Worm (Caenorhabditis elegans): ENCODE results near the gene T25G12.3.

Gene T25G12.3

ce11 chrX:17230108-17230507 lies 1.3 kb upstream of the T25G12.3 start, which contains the start of gene T25G12.6:
T25G12.6 (minus strand) TSS chrX:17230208.
- TF ChIP-seq ama-1 (optimal IDR thresholded peaks at IDR 0.05) = no peak
- no peak for TF ChIP-seq ets-7 (tag; optimal IDR thresholded peaks at IDR 0.05)
- no peak for TF ChIP-seq tbx-11 (GFP tag; IDR thresholded peaks at IDR 0.05)
- no peak for TF ChIP-seq hnd-1 (tag; optimal IDR thresholded peaks at IDR 0.05)
- no peak for TF ChIP-seq tra-4 (tag; optimal IDR thresholded peaks at IDR 0.05)
- no peak for TF ChIP-seq F13C5.2 (tag; optimal IDR thresholded peaks at IDR 0.05)
- no peak for TF ChIP-seq pes-1 (GFP tag; IDR thresholded peaks at IDR 0.05)
- TF ChIP-seq B0310.2 (tag; optimal IDR thresholded peaks at IDR 0.05) = no peak
- TF ChIP-seq flt-1 (GFP tag; IDR thresholded peaks at IDR 0.05) = no peak
- no peak for TF ChIP-seq ceh-13 (GFP tag; optimal IDR thresholded peaks at IDR 0.05)
- TF ChIP-seq hmg-4 (GFP tag; optimal IDR thresholded peaks at IDR 0.05) = no peak
- TF ChIP-seq aly-1 (tag; optimal IDR thresholded peaks at IDR 0.05) = no peak
- TF ChIP-seq tbx-37 (GFP tag; conservative IDR thresholded peaks at IDR 0.05) = no peak
- no peak for TF ChIP-seq sea-1 (GFP tag; conservative IDR thresholded peaks at IDR 0.05)
- no peak for TF ChIP-seq hmbx-1 (tag; optimal IDR thresholded peaks at IDR 0.05)
- no peak for TF ChIP-seq scrt-1 (GFP tag; IDR thresholded peaks at IDR 0.05)

DNA sequence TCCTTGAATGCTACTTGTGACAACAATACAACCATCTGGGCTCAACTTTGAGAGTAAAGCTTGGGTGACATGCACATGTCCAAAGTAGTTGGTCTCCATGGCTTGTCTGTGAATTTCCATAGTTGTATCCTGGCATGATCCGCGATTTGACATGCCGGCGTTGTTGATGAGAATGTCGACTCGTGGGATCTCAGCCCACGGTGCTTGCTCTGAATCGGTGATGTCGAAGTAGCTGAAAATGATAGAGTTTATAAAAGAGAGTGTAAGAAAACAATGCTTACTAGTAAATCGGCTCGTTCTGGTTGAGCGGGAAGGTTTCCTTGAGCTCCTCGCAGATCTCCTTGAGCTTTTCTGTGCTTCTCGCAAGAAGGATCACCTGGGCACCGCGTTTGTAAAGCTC lies 3.5 kb downstream of the T25G12.3 start:
- TF ChIP-seq hmbx-1 (tag; optimal IDR thresholded peaks at IDR 0.05) (no peak), tbx-11 (GFP tag; IDR thresholded peaks at IDR 0.05) (no peak), ets-7 (tag; optimal IDR thresholded peaks at IDR 0.05) (no peak)

ce11 chrX:17235749-17236561 lies 4.5 kb downstream of the T25G12.3 start, which contains the start of gene dhs-30:
dhs-30 (minus strand) TSS chrX:17235838.
- no peak for TF ChIP-seq hmg-4 (GFP tag; optimal IDR thresholded peaks at IDR 0.05)
- no peak for TF ChIP-seq ama-1 (optimal IDR thresholded peaks at IDR 0.05)
- no peak for TF ChIP-seq hmbx-1 (tag; optimal IDR thresholded peaks at IDR 0.05)
- no peak for TF ChIP-seq ceh-13 (GFP tag; optimal IDR thresholded peaks at IDR 0.05)
- TF ChIP-seq aly-1 (tag; optimal IDR thresholded peaks at IDR 0.05) = no peak
- no peak for TF ChIP-seq sea-1 (GFP tag; conservative IDR thresholded peaks at IDR 0.05)
- TF ChIP-seq hnd-1 (tag; optimal IDR thresholded peaks at IDR 0.05) = no peak
- TF ChIP-seq tbx-11 (GFP tag; IDR thresholded peaks at IDR 0.05) = no peak
- TF ChIP-seq flt-1 (GFP tag; IDR thresholded peaks at IDR 0.05) = no peak
- no peak for TF ChIP-seq ceh-36 (tag; optimal IDR thresholded peaks at IDR 0.05)
- no peak for TF ChIP-seq scrt-1 (GFP tag; IDR thresholded peaks at IDR 0.05)
- TF ChIP-seq tra-4 (tag; optimal IDR thresholded peaks at IDR 0.05) = no peak
- no peak for TF ChIP-seq F13C5.2 (tag; optimal IDR thresholded peaks at IDR 0.05)
- TF ChIP-seq tbx-37 (GFP tag; conservative IDR thresholded peaks at IDR 0.05) = no peak
- no peak for TF ChIP-seq ets-7 (tag; optimal IDR thresholded peaks at IDR 0.05)
- TF ChIP-seq pes-1 (GFP tag; IDR thresholded peaks at IDR 0.05) = no peak
- no peak for TF ChIP-seq B0310.2 (tag; optimal IDR thresholded peaks at IDR 0.05)

ce11 chrX:17237439-17237838 lies 6.0 kb downstream of the T25G12.3 start, which contains the start of gene T25G12.11:
T25G12.11 (minus strand) TSS chrX:17237539.
- TF ChIP-seq B0310.2 (tag; optimal IDR thresholded peaks at IDR 0.05) (no peak), pes-1 (GFP tag; IDR thresholded peaks at IDR 0.05) (no peak)

DNA sequence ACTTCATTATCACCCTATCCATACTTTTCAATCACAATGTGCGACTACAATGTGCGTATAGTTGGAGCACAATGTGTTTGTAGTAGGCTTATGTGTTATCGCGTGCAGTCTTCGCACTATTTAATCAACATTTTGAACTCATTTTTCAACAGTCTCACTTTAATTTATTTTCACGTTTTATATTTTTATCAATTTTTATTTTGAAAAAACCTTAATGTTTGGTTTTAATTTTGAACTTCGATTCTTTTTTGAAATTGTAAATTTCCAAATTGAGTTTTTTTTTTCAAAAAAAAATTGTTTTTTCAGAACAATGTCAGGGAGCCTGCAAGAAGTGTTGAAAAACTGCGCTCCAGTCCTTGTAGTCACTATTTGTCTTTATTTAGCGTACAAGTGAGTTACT lies 11.6 kb downstream of the T25G12.3 start, which contains the start of gene T25G12.13:
Gene T25G12.13, plus strand, starts transcription at position 301 of the 400 bp plus-strand sequence.
- TF ChIP-seq hmbx-1 (tag; optimal IDR thresholded peaks at IDR 0.05) = no peak
- TF ChIP-seq B0310.2 (tag; optimal IDR thresholded peaks at IDR 0.05) = no peak
- TF ChIP-seq flt-1 (GFP tag; IDR thresholded peaks at IDR 0.05) = no peak
- TF ChIP-seq ets-7 (tag; optimal IDR thresholded peaks at IDR 0.05) = no peak

DNA sequence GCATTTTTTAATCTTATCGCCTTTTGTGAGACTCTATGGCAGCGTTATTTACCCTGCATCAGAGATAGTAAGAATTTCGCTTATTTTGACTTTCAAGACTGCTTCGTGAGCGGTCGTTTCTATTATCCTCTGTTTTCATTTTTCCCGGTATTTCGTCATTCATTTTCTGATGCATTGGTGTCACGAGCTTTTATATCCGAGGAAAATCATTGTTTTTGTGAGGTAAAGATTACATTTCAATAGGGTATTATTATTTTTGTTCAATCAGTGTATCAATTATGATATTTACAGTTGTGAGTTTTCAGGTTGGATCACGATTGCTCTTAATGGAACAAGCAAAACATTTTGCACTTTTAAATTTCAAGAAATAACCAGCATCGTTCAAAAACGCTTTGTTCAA lies 15.8 kb downstream of the T25G12.3 start:
- TF ChIP-seq hmbx-1 (tag; optimal IDR thresholded peaks at IDR 0.05) (no peak), tra-4 (tag; optimal IDR thresholded peaks at IDR 0.05) (no peak), sea-1 (GFP tag; conservative IDR thresholded peaks at IDR 0.05) (no peak)

DNA sequence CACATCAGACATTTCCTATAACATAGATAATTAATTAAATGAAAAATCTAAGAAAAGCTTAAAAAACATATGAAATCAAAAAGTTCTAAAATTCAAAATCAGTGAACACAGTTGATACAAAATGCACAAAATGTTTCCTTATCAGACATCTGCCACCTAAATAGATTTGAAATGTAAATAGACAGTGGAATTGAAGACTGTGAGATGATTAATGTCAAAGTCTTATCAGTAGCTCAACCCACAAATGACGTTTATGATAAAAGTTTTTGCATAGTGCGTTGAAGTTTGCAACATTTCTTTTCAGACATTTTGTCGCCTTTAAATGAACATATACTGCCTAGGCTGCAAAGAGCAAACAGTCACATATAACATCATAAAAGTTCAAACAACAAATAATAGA lies 25.3 kb downstream of the T25G12.3 start, which contains the start of gene Y40C7B.4:
Gene Y40C7B.4, minus strand, starts transcription at position 19 of the 400 bp plus-strand sequence.
- no peak for TF ChIP-seq ceh-36 (tag; optimal IDR thresholded peaks at IDR 0.05)
- TF ChIP-seq scrt-1 (GFP tag; IDR thresholded peaks at IDR 0.05) = no peak
- no peak for TF ChIP-seq hmg-4 (GFP tag; optimal IDR thresholded peaks at IDR 0.05)
- no peak for TF ChIP-seq F13C5.2 (tag; optimal IDR thresholded peaks at IDR 0.05)
- no peak for TF ChIP-seq hmbx-1 (tag; optimal IDR thresholded peaks at IDR 0.05)
- TF ChIP-seq ceh-13 (GFP tag; optimal IDR thresholded peaks at IDR 0.05) = no peak
- TF ChIP-seq pes-1 (GFP tag; IDR thresholded peaks at IDR 0.05) = no peak
- TF ChIP-seq tra-4 (tag; optimal IDR thresholded peaks at IDR 0.05) = no peak
- no peak for TF ChIP-seq ama-1 (optimal IDR thresholded peaks at IDR 0.05)
- TF ChIP-seq ets-7 (tag; optimal IDR thresholded peaks at IDR 0.05) = no peak
- TF ChIP-seq tbx-11 (GFP tag; IDR thresholded peaks at IDR 0.05) = no peak
- TF ChIP-seq sea-1 (GFP tag; conservative IDR thresholded peaks at IDR 0.05) = no peak
- no peak for TF ChIP-seq hnd-1 (tag; optimal IDR thresholded peaks at IDR 0.05)
- TF ChIP-seq B0310.2 (tag; optimal IDR thresholded peaks at IDR 0.05) = no peak
- TF ChIP-seq flt-1 (GFP tag; IDR thresholded peaks at IDR 0.05) = no peak
- TF ChIP-seq aly-1 (tag; optimal IDR thresholded peaks at IDR 0.05) = no peak
- TF ChIP-seq tbx-37 (GFP tag; conservative IDR thresholded peaks at IDR 0.05) = no peak
